Worm (Caenorhabditis elegans): ENCODE measurements around the gene scl-15.

DNA sequence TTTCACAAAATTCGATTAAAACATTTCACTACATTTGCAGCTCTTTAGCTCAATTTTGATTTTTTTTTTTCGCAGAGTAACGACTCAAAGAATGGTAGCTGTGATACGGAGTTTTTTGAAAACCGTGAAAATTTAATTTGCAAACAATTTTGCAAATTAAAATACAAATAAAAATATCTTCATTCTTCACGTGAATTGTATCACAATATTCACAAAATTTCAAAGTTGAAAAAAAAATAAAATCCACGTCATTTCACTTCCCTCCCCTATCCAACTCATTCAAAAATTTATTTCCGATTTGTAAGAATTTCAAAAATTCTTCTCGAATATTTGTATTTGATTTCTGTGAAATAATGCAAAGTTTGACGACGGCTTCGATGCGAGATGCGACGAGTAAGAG lies 5.8 kb downstream of the scl-15 start, which contains the start of gene wht-4:
- TF ChIP-seq F22D6.2 (tag; optimal IDR thresholded peaks at IDR 0.05) = no peak
- no peak for TF ChIP-seq mcd-1 (GFP tag; IDR thresholded peaks at IDR 0.05)
- no peak for TF ChIP-seq unc-130 (GFP tag; optimal IDR thresholded peaks at IDR 0.05)
- no peak for TF ChIP-seq repo-1 (tag; optimal IDR thresholded peaks at IDR 0.05)
- no peak for TF ChIP-seq K12H6.12 (tag; optimal IDR thresholded peaks at IDR 0.05)
- no peak for TF ChIP-seq egl-18 (GFP tag; IDR thresholded peaks at IDR 0.05)
- no peak for TF ChIP-seq unc-62 (GFP tag; optimal IDR thresholded peaks at IDR 0.05)
- TF ChIP-seq rcor-1 (GFP tag; IDR thresholded peaks at IDR 0.05) = no peak
- no peak for TF ChIP-seq ama-1 (optimal IDR thresholded peaks at IDR 0.05)
- no peak for TF ChIP-seq ama-1 (GFP tag; optimal IDR thresholded peaks at IDR 0.05)
- no peak for TF ChIP-seq F39B2.1 (GFP tag; IDR thresholded peaks at IDR 0.05)
- no peak for TF ChIP-seq mes-4 (tag; optimal IDR thresholded peaks at IDR 0.05)
- no peak for TF ChIP-seq hlh-12 (tag; optimal IDR thresholded peaks at IDR 0.05)
- no peak for TF ChIP-seq ceh-100 (GFP tag; IDR thresholded peaks at IDR 0.05)
